Fruit fly (Drosophila melanogaster) whole organism: ENCODE measurements around the gene CG10598.

ENCODE experiments used
- CG8478 ChIP-seq: fragments of >200 bp; optimal IDR thresholded peaks from 2 replicates; lab custom pipeline; 2018; ENCODE audit warnings: inconsistent platforms
- Dll ChIP-seq: fragments of >200 bp; optimal IDR thresholded peaks from 2 replicates; lab custom pipeline; 2017
- EcR ChIP-seq, 2 experiments: fragments of >200 bp; optimal IDR thresholded peaks; 2 replicates each; lab custom pipeline; 2017; ENCODE audit warnings: missing biosample characterization in 2 of 2, missing genetic modification characterization in 2 of 2, missing genetic modification reagents in 2 of 2
- pan ChIP-seq: fragments of >200 bp; optimal IDR thresholded peaks from 2 replicates; lab custom pipeline; 2017
- psq ChIP-seq: fragments of >200 bp; optimal IDR thresholded peaks from 2 replicates; lab custom pipeline; 2017

- no peak for TF ChIP-seq EcR (GFP tag; optimal IDR thresholded peaks at IDR 0.05; lab: Kevin White, UChicago)
- no peak for TF ChIP-seq CG8478
- TF ChIP-seq psq (lab: Kevin White, UChicago) = no peak
- no peak for TF ChIP-seq Dll (lab: Kevin White, UChicago)
- TF ChIP-seq pan (lab: Kevin White, UChicago) = no peak
Observed at dm6 chrX:17186432-17186831, 40.2 kb downstream of the CG10598 start.
